Worm (Caenorhabditis elegans): ENCODE results near the gene gmeb-3.

ce11 chrIII:3789688-3790371, 21.5 kb downstream of the gmeb-3 start:
- TF ChIP-seq ets-7 (tag; optimal IDR thresholded peaks at IDR 0.05) (no peak), sea-1 (GFP tag; conservative IDR thresholded peaks at IDR 0.05) (no peak), pes-1 (GFP tag; IDR thresholded peaks at IDR 0.05) (no peak), hmbx-1 (tag; optimal IDR thresholded peaks at IDR 0.05) (no peak), tbx-37 (GFP tag; conservative IDR thresholded peaks at IDR 0.05) (no peak), ama-1 (optimal IDR thresholded peaks at IDR 0.05) (no peak), hnd-1 (tag; optimal IDR thresholded peaks at IDR 0.05) (no peak), tbx-11 (GFP tag; IDR thresholded peaks at IDR 0.05) (no peak), ceh-36 (tag; optimal IDR thresholded peaks at IDR 0.05) (no peak), flt-1 (GFP tag; IDR thresholded peaks at IDR 0.05) (no peak), tra-4 (tag; optimal IDR thresholded peaks at IDR 0.05) (no peak), ceh-13 (GFP tag; optimal IDR thresholded peaks at IDR 0.05) (no peak), B0310.2 (tag; optimal IDR thresholded peaks at IDR 0.05) (no peak), F13C5.2 (tag; optimal IDR thresholded peaks at IDR 0.05) (no peak)
